Worm (Caenorhabditis elegans): ENCODE measurements around the gene srx-67.

DNA sequence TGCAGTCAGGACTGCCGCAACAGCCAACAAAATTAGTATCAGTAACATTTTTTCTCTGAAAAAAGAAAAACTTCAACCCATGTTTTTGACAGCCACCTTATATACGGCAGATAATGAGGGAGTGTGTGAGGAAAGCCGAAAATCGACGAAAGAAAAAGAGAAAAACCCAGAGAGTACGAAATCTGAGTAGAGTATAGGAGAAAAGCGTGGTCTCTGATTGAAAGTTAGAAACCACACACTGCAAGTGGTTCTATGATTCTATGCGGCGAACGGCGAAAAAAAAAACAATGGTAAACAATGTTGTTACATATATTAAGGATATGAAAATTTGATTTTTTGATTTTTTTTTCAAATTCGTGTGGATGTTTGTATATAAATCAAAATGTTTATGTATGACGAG is 51.2 kb downstream of the srx-67 start, which contains the start of gene cyp-34A8:
- TF ChIP-seq madf-9 (GFP tag; conservative IDR thresholded peaks at IDR 0.05): no peak
- no peak for TF ChIP-seq jun-1 (tag; optimal IDR thresholded peaks at IDR 0.05)
- no peak for TF ChIP-seq ces-1 (GFP tag; optimal IDR thresholded peaks at IDR 0.05)
- TF ChIP-seq lin-39 (tag; optimal IDR thresholded peaks at IDR 0.05): no peak
- TF ChIP-seq ceh-28 (tag; optimal IDR thresholded peaks at IDR 0.05): no peak
- no peak for TF ChIP-seq unc-62 (GFP tag; optimal IDR thresholded peaks at IDR 0.05 in 1 of 2)
- no peak for TF ChIP-seq unc-62 (tag; optimal IDR thresholded peaks at IDR 0.05)
- no peak for TF ChIP-seq daf-8 (GFP tag; IDR thresholded peaks at IDR 0.05)

Measured in whole organism, L4 larva.